Worm (Caenorhabditis elegans): Measurements from ENCODE around the gene Y41E3.13.

DNA sequence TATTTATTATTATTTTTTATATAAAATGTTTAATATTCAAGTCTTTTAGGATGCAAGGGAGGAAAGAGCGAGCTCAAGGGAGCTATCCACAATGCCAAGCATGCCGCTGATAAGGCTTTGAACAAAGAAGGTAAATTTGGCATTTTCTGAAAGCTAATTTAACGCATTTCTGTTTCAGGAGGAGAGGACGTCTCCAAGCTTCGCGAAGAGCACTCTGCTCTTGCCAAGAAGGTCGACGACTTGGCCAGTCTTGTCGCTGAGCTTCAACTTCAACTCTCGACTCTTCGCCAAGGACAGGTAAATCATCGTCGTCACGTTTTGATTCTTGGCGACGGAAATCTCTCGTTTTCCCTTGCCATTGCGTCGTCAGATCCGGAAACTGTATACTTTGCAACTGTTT is 20.6 kb upstream of the Y41E3.13 start:
- TF ChIP-seq him-1 (tag; optimal IDR thresholded peaks at IDR 0.05), result no peak
- TF ChIP-seq dao-5 (tag; optimal IDR thresholded peaks at IDR 0.05), result no peak
